Worm (Caenorhabditis elegans) whole organism, L2 larva: ENCODE measurements around the gene slc-25A18.1.

Source experiments
- C34F6.9 ChIP-seq: fragments of 150-350 bp; optimal IDR thresholded peaks from 2 replicates; lab custom pipeline; 2014; ENCODE audit warnings: missing biosample characterization, missing genetic modification characterization
- F13H6.1 ChIP-seq: sonication (generic microtip); optimal IDR thresholded peaks from 2 replicates; lab custom pipeline; 2016; ENCODE audit warnings: missing genetic modification characterization, missing compliant biosample characterization
- Y55F3AM.14 ChIP-seq: fragments of 200-800 bp; sonication (Bioruptor generic); optimal IDR thresholded peaks from 2 replicates; lab custom pipeline; 2018; ENCODE audit warnings: mild to moderate bottlenecking, missing genetic modification characterization, missing compliant biosample characterization
- aly-2 ChIP-seq: fragments of 150-350 bp; optimal IDR thresholded peaks from 2 replicates; lab custom pipeline; 2014; ENCODE audit warnings: missing biosample characterization, missing genetic modification characterization
- ama-1 ChIP-seq: fragments of 150-350 bp; optimal IDR thresholded peaks from 2 replicates; lab custom pipeline; 2018; ENCODE audit warnings: inconsistent platforms
- blmp-1 ChIP-seq: sonication (generic microtip); optimal IDR thresholded peaks from 2 replicates; lab custom pipeline; 2017; ENCODE audit warnings: missing genetic modification characterization, mild to moderate bottlenecking, missing compliant biosample characterization, antibody characterized with exemption, moderate library complexity; ENCODE audit not compliant: insufficient read depth
- ceh-82 ChIP-seq: fragments of 150-350 bp; optimal IDR thresholded peaks from 2 replicates; lab custom pipeline; 2014; ENCODE audit warnings: missing biosample characterization, missing genetic modification characterization
- dmd-4 ChIP-seq: sonication (generic microtip); optimal IDR thresholded peaks from 2 replicates; lab custom pipeline; 2017; ENCODE audit warnings: missing biosample characterization, missing genetic modification characterization
- elt-1 ChIP-seq: fragments of 150-350 bp; optimal IDR thresholded peaks from 2 replicates; lab custom pipeline; 2014; ENCODE audit warnings: missing biosample characterization, missing genetic modification characterization
- gmeb-1 ChIP-seq: fragments of 150-350 bp; optimal IDR thresholded peaks from 2 replicates; lab custom pipeline; 2014; ENCODE audit warnings: missing biosample characterization, missing genetic modification characterization
- lin-13 ChIP-seq: fragments of 150-350 bp; optimal IDR thresholded peaks from 2 replicates; lab custom pipeline; 2014; ENCODE audit warnings: missing biosample characterization, missing genetic modification reagents, missing genetic modification characterization
- lin-39 ChIP-seq: fragments of 150-350 bp; optimal IDR thresholded peaks from 2 replicates; lab custom pipeline; 2014; ENCODE audit warnings: missing biosample characterization, missing genetic modification reagents, missing genetic modification characterization
- lsy-2 ChIP-seq, 2 experiments: fragments of 150-350 bp in 1 of 2; sonication (generic microtip) in 1 of 2; optimal IDR thresholded peaks; 2 replicates each; lab custom pipeline; 2014 to 2017; ENCODE audit warnings: missing biosample characterization in 2 of 2, missing genetic modification characterization in 2 of 2
- mab-5 ChIP-seq: fragments of 150-350 bp; optimal IDR thresholded peaks from 2 replicates; lab custom pipeline; 2014; ENCODE audit warnings: missing biosample characterization, missing genetic modification characterization
- mdl-1 ChIP-seq, 2 experiments: fragments of 150-350 bp in 1 of 2; sonication (generic microtip) in 1 of 2; optimal IDR thresholded peaks; 2 replicates each; lab custom pipeline; 2017; ENCODE audit warnings: missing biosample characterization in 2 of 2, missing genetic modification characterization in 2 of 2
- nhr-10 ChIP-seq: sonication (generic microtip); optimal IDR thresholded peaks from 2 replicates; lab custom pipeline; 2017; ENCODE audit warnings: missing biosample characterization, missing genetic modification characterization
- nhr-12 ChIP-seq: fragments of 150-350 bp; optimal IDR thresholded peaks from 2 replicates; lab custom pipeline; 2014; ENCODE audit warnings: missing biosample characterization, missing genetic modification characterization
- nhr-129 ChIP-seq: fragments of 150-350 bp; optimal IDR thresholded peaks from 2 replicates; lab custom pipeline; 2014; ENCODE audit warnings: missing biosample characterization, missing genetic modification characterization
- nhr-25 ChIP-seq: fragments of 150-350 bp; sonication (generic microtip); optimal IDR thresholded peaks from 3 replicates; lab custom pipeline; 2014; ENCODE audit warnings: missing biosample characterization, missing genetic modification characterization
- sem-4 ChIP-seq: fragments of 150-350 bp; optimal IDR thresholded peaks from 2 replicates; lab custom pipeline; 2014; ENCODE audit warnings: missing biosample characterization, missing genetic modification reagents, missing genetic modification characterization
- skn-1 ChIP-seq: sonication (generic microtip); optimal IDR thresholded peaks from 2 replicates; lab custom pipeline; 2017; ENCODE audit warnings: missing biosample characterization, missing genetic modification characterization
- sma-3 ChIP-seq: sonication (generic microtip); optimal IDR thresholded peaks from 2 replicates; lab custom pipeline; 2016; ENCODE audit warnings: missing genetic modification reagents, missing genetic modification characterization, missing compliant biosample characterization
- snpc-4 ChIP-seq: fragments of 150-350 bp; optimal IDR thresholded peaks from 2 replicates; lab custom pipeline; 2014; ENCODE audit warnings: missing biosample characterization, missing genetic modification characterization
- unc-39 ChIP-seq: fragments of 150-350 bp; optimal IDR thresholded peaks from 2 replicates; lab custom pipeline; 2014; ENCODE audit warnings: missing biosample characterization, missing genetic modification characterization
- unc-55 ChIP-seq: fragments of 150-350 bp; sonication (generic microtip); optimal IDR thresholded peaks from 3 replicates; lab custom pipeline; 2014; ENCODE audit warnings: missing biosample characterization, missing genetic modification reagents, missing genetic modification characterization
- unc-62 ChIP-seq: fragments of 150-350 bp; optimal IDR thresholded peaks from 2 replicates; lab custom pipeline; 2014; ENCODE audit warnings: missing biosample characterization, missing genetic modification reagents, missing genetic modification characterization
- zag-1 ChIP-seq: fragments of 150-350 bp; optimal IDR thresholded peaks from 2 replicates; lab custom pipeline; 2014; ENCODE audit warnings: missing biosample characterization, missing genetic modification characterization
- ztf-1 ChIP-seq: fragments of 200-800 bp; sonication (Bioruptor generic); conservative IDR thresholded peaks from 2 replicates; pipeline ENCODE4 v1.3.6; 2022; ENCODE audit warnings: missing genetic modification characterization, missing compliant biosample characterization
- ztf-4 ChIP-seq: fragments of 150-350 bp; optimal IDR thresholded peaks from 2 replicates; lab custom pipeline; 2014; ENCODE audit warnings: missing biosample characterization, missing genetic modification characterization

Gene slc-25A18.1

ce11 chrX:15003891-15004550, at the start of gene slc-25A18.1:
slc-25A18.1 (minus strand) TSS chrX:15003941.
- TF ChIP-seq snpc-4 (tag; lab: Kevin White, UChicago), result no peak
- no peak for TF ChIP-seq C34F6.9 (tag; lab: Kevin White, UChicago)
- no peak for TF ChIP-seq zag-1 (tag; lab: Kevin White, UChicago)
- TF ChIP-seq ztf-4, result no peak
- TF ChIP-seq nhr-25 (tag; lab: Kevin White, UChicago), result no peak
- no peak for TF ChIP-seq nhr-10 (tag; lab: Kevin White, UChicago)
- no peak for TF ChIP-seq F13H6.1 (tag; lab: Kevin White, UChicago)
- no peak for TF ChIP-seq unc-39
- TF ChIP-seq unc-55 (GFP tag; lab: Kevin White, UChicago), result no peak
- TF ChIP-seq sma-3 (GFP tag; lab: Kevin White, UChicago), result no peak
- no peak for TF ChIP-seq lin-13 (GFP tag; lab: Kevin White, UChicago)
- no peak for TF ChIP-seq mdl-1 (tag; optimal IDR thresholded peaks at IDR 0.05; lab: Kevin White, UChicago)
- TF ChIP-seq ztf-1 (GFP tag; lab: Robert Waterston, UW), result no peak

ce11 chrX:15053223-15053933, 49.6 kb upstream of the slc-25A18.1 start, which contains the start of gene H03G16.1:
H03G16.1 (plus strand) TSS chrX:15053883.
- no peak for TF ChIP-seq ama-1 (lab: Kevin White, UChicago)
- no peak for TF ChIP-seq nhr-25 (tag; lab: Kevin White, UChicago)
- TF ChIP-seq nhr-129, result no peak
- no peak for TF ChIP-seq sma-3 (GFP tag; lab: Kevin White, UChicago)
- TF ChIP-seq sem-4 (tag; lab: Kevin White, UChicago), result no peak
- no peak for TF ChIP-seq snpc-4 (tag; lab: Kevin White, UChicago)
- TF ChIP-seq, all 48 proteins: peak for 0

- TF ChIP-seq unc-62 (GFP tag; lab: Kevin White, UChicago) (no peak), nhr-25 (tag; lab: Kevin White, UChicago) (no peak), aly-2 (tag; lab: Kevin White, UChicago) (no peak)
Observed at ce11 chrX:15052385-15052784, 48.6 kb upstream of the slc-25A18.1 start, which contains the start of gene H03G16.6. H03G16.6 (plus strand) TSS chrX:15052685.

- TF ChIP-seq snpc-4 (tag; lab: Kevin White, UChicago), result no peak
- no peak for TF ChIP-seq ztf-1 (GFP tag; lab: Robert Waterston, UW)
- no peak for TF ChIP-seq nhr-10 (tag; lab: Kevin White, UChicago)
- TF ChIP-seq skn-1, result no peak
Observed at ce11 chrX:15050006-15050405, 46.3 kb upstream of the slc-25A18.1 start.

- no peak for TF ChIP-seq lin-39 (tag; lab: Kevin White, UChicago)
- TF ChIP-seq mab-5, result no peak
- no peak for TF ChIP-seq blmp-1 (tag; lab: Kevin White, UChicago)
- TF ChIP-seq dmd-4, result no peak
- TF ChIP-seq elt-1 (tag; lab: Kevin White, UChicago), result no peak
- no peak for TF ChIP-seq nhr-129
- TF ChIP-seq gmeb-1 (tag; lab: Kevin White, UChicago), result no peak
- TF ChIP-seq lin-13 (GFP tag; lab: Kevin White, UChicago), result no peak
- no peak for TF ChIP-seq nhr-12 (tag; lab: Kevin White, UChicago)
- no peak for TF ChIP-seq ztf-1 (GFP tag; lab: Robert Waterston, UW)
- TF ChIP-seq ztf-4, result no peak
- TF ChIP-seq lsy-2 (tag; optimal IDR thresholded peaks at IDR 0.05; lab: Kevin White, UChicago), result no peak
- no peak for TF ChIP-seq zag-1 (tag; lab: Kevin White, UChicago)
- TF ChIP-seq ceh-82 (tag; lab: Kevin White, UChicago), result no peak
Observed at ce11 chrX:15047541-15047940, 43.8 kb upstream of the slc-25A18.1 start.

- no peak for TF ChIP-seq ztf-4
- peak; percentile 20 for TF ChIP-seq nhr-129
- TF ChIP-seq lsy-2 (tag; optimal IDR thresholded peaks at IDR 0.05; lab: Kevin White, UChicago), result peak in 1 of 2 experiments; percentile 8
- TF ChIP-seq unc-55 (GFP tag; lab: Kevin White, UChicago), result peak; percentile 60
- no peak for TF ChIP-seq lin-39 (tag; lab: Kevin White, UChicago)
- TF ChIP-seq C34F6.9 (tag; lab: Kevin White, UChicago), result peak; percentile 44
- TF ChIP-seq lin-13 (GFP tag; lab: Kevin White, UChicago), result no peak
- no peak for TF ChIP-seq nhr-10 (tag; lab: Kevin White, UChicago)
- TF ChIP-seq ceh-82 (tag; lab: Kevin White, UChicago), result no peak
- TF ChIP-seq Y55F3AM.14 (GFP tag; lab: Kevin White, UChicago), result no peak
Observed at ce11 chrX:15045401-15045800, 41.7 kb upstream of the slc-25A18.1 start.
